Worm (Caenorhabditis elegans) whole organism, young adult: ENCODE data around the gene cysl-2.

Experiments
- B0261.1 ChIP-seq: sonication (generic microtip); optimal IDR thresholded peaks from 2 replicates; lab custom pipeline; 2016; ENCODE audit warnings: mild to moderate bottlenecking, missing genetic modification characterization, moderate library complexity, missing compliant biosample characterization
- C17E4.6 ChIP-seq: fragments of 200-800 bp; sonication (Bioruptor generic); IDR thresholded peaks from 2 replicates; pipeline ENCODE4 v1.3.6; 2022; ENCODE audit warnings: missing genetic modification reagents, missing genetic modification characterization, missing compliant biosample characterization
- F10E7.11 ChIP-seq: sonication (generic microtip); optimal IDR thresholded peaks from 2 replicates; lab custom pipeline; 2017; ENCODE audit warnings: mild to moderate bottlenecking, missing genetic modification characterization, moderate library complexity, missing compliant biosample characterization
- F22D6.2 ChIP-seq: sonication (generic microtip); optimal IDR thresholded peaks from 2 replicates; lab custom pipeline; 2016; ENCODE audit warnings: mild to moderate bottlenecking, missing genetic modification characterization, missing compliant biosample characterization
- F33H1.4 ChIP-seq: fragments of 200-800 bp; sonication (Bioruptor generic); IDR thresholded peaks from 2 replicates; pipeline ENCODE4 v1.3.6; 2022; ENCODE audit warnings: missing genetic modification reagents, missing genetic modification characterization, missing compliant biosample characterization
- T07F8.4 ChIP-seq: sonication (generic microtip); optimal IDR thresholded peaks from 2 replicates; lab custom pipeline; 2016; ENCODE audit warnings: mild to moderate bottlenecking, missing genetic modification characterization, moderate library complexity, missing compliant biosample characterization
- T26A5.8 ChIP-seq: sonication (generic microtip); optimal IDR thresholded peaks from 2 replicates; lab custom pipeline; 2016; ENCODE audit warnings: missing genetic modification characterization, missing compliant biosample characterization
- Y53F4B.3 ChIP-seq: fragments of 200-800 bp; sonication (Bioruptor generic); IDR thresholded peaks from 2 replicates; pipeline ENCODE4 v1.3.6; 2022; ENCODE audit warnings: missing genetic modification reagents, missing genetic modification characterization, missing compliant biosample characterization
- Y56A3A.18 ChIP-seq: fragments of 200-800 bp; sonication (Bioruptor generic); IDR thresholded peaks from 2 replicates; pipeline ENCODE4 v1.3.6; 2022; ENCODE audit warnings: missing genetic modification reagents, missing genetic modification characterization, missing compliant biosample characterization
- Y79H2A.3 ChIP-seq: fragments of 200-800 bp; sonication (Bioruptor generic); conservative IDR thresholded peaks from 2 replicates; pipeline ENCODE4 v1.3.6; 2022; ENCODE audit warnings: missing genetic modification reagents, missing genetic modification characterization, missing compliant biosample characterization
- ama-1 ChIP-seq, 3 experiments: fragments of 150-350 bp in 1 of 3; sonication (generic microtip) in 2 of 3; optimal IDR thresholded peaks; 2 replicates each; lab custom pipeline; 2014 to 2018; ENCODE audit warnings: missing biosample characterization in 2 of 3, missing genetic modification characterization in 2 of 3, missing genetic modification reagents in 2 of 3
- aptf-2 ChIP-seq: fragments of 200-800 bp; sonication (Bioruptor generic); conservative IDR thresholded peaks from 2 replicates; pipeline ENCODE4 v1.3.6; 2022; ENCODE audit warnings: missing genetic modification reagents, missing genetic modification characterization, missing compliant biosample characterization
- atf-7 ChIP-seq: sonication (generic microtip); optimal IDR thresholded peaks from 2 replicates; lab custom pipeline; 2017; ENCODE audit warnings: mild to moderate bottlenecking, missing genetic modification characterization, missing compliant biosample characterization
- attf-3 ChIP-seq: fragments of 200-800 bp; sonication (Bioruptor generic); conservative IDR thresholded peaks from 2 replicates; pipeline ENCODE4 v1.3.6; 2022; ENCODE audit warnings: missing genetic modification reagents, missing genetic modification characterization, missing compliant biosample characterization
- ceh-100 ChIP-seq: fragments of 200-800 bp; sonication (Bioruptor generic); IDR thresholded peaks from 2 replicates; pipeline ENCODE4 v1.3.6; 2022; ENCODE audit warnings: missing genetic modification reagents, missing genetic modification characterization, missing compliant biosample characterization
- ceh-27 ChIP-seq: fragments of 200-800 bp; sonication (Bioruptor generic); optimal IDR thresholded peaks from 2 replicates; lab custom pipeline; 2018; ENCODE audit warnings: mild to moderate bottlenecking, missing genetic modification characterization, moderate library complexity, missing compliant biosample characterization
- ceh-79 ChIP-seq: sonication (generic microtip); optimal IDR thresholded peaks from 2 replicates; lab custom pipeline; 2017; ENCODE audit warnings: mild to moderate bottlenecking, missing genetic modification characterization, missing compliant biosample characterization
- chd-7 ChIP-seq: sonication (generic microtip); optimal IDR thresholded peaks from 2 replicates; lab custom pipeline; 2016; ENCODE audit warnings: mild to moderate bottlenecking, missing genetic modification characterization, moderate library complexity, missing compliant biosample characterization
- dpff-1 ChIP-seq: sonication (generic microtip); optimal IDR thresholded peaks from 2 replicates; lab custom pipeline; 2017; ENCODE audit warnings: mild to moderate bottlenecking, missing genetic modification characterization, missing compliant biosample characterization
- egl-18 ChIP-seq: fragments of 200-800 bp; sonication (Bioruptor generic); IDR thresholded peaks from 2 replicates; pipeline ENCODE4 v1.3.6; 2022; ENCODE audit warnings: missing genetic modification reagents, missing genetic modification characterization, missing compliant biosample characterization
- egrh-3 ChIP-seq: fragments of 200-800 bp; sonication (Bioruptor generic); IDR thresholded peaks from 2 replicates; pipeline ENCODE4 v1.3.6; 2022; ENCODE audit warnings: missing genetic modification reagents, missing genetic modification characterization, missing compliant biosample characterization
- hlh-26 ChIP-seq: fragments of 200-800 bp; sonication (Bioruptor generic); conservative IDR thresholded peaks from 2 replicates; pipeline ENCODE4 v1.3.6; 2022; ENCODE audit warnings: missing genetic modification reagents, missing genetic modification characterization, missing compliant biosample characterization
- hmg-1.2 ChIP-seq: fragments of 200-800 bp; sonication (Bioruptor generic); IDR thresholded peaks from 2 replicates; pipeline ENCODE4 v1.3.6; 2022; ENCODE audit warnings: missing genetic modification reagents, missing genetic modification characterization, missing compliant biosample characterization
- lag-1 ChIP-seq: fragments of 200-800 bp; sonication (Bioruptor generic); IDR thresholded peaks from 2 replicates; pipeline ENCODE4 v1.3.6; 2022; ENCODE audit warnings: missing genetic modification reagents, missing genetic modification characterization, missing compliant biosample characterization
- lin-35 ChIP-seq, 3 experiments: fragments of 150-350 bp in 2 of 3; sonication (generic microtip) in 1 of 3; optimal IDR thresholded peaks; 2 replicates each; lab custom pipeline; 2014 to 2018; ENCODE audit warnings: missing biosample characterization in 3 of 3, missing genetic modification characterization in 3 of 3, missing genetic modification reagents in 3 of 3
- lin-40 ChIP-seq: sonication (generic microtip); optimal IDR thresholded peaks from 2 replicates; lab custom pipeline; 2016; ENCODE audit warnings: missing genetic modification characterization, mild to moderate bottlenecking, missing compliant biosample characterization, missing genotype, missing genetic modification reagents
- lin-54 ChIP-seq: fragments of 200-800 bp; sonication (Bioruptor generic); optimal IDR thresholded peaks from 2 replicates; lab custom pipeline; 2018; ENCODE audit warnings: mild to moderate bottlenecking, missing genetic modification characterization, missing compliant biosample characterization
- lsl-1 ChIP-seq: fragments of 200-800 bp; sonication (Bioruptor generic); optimal IDR thresholded peaks from 2 replicates; lab custom pipeline; 2018; ENCODE audit warnings: mild to moderate bottlenecking, missing genetic modification characterization, moderate library complexity, missing compliant biosample characterization
- lsy-27 ChIP-seq: sonication (generic microtip); optimal IDR thresholded peaks from 2 replicates; lab custom pipeline; 2017; ENCODE audit warnings: missing genetic modification characterization, mild to moderate bottlenecking, missing compliant biosample characterization, antibody characterized with exemption, missing genotype, borderline replicate concordance; ENCODE audit not compliant: insufficient read depth
- madf-10 ChIP-seq: sonication (generic microtip); optimal IDR thresholded peaks from 2 replicates; lab custom pipeline; 2016; ENCODE audit warnings: mild to moderate bottlenecking, missing genetic modification characterization, missing compliant biosample characterization
- madf-6 ChIP-seq: fragments of 200-800 bp; sonication (Bioruptor generic); IDR thresholded peaks from 2 replicates; pipeline ENCODE4 v1.3.6; 2022; ENCODE audit warnings: missing genetic modification reagents, missing genetic modification characterization, missing compliant biosample characterization
- mel-28 ChIP-seq: sonication (generic microtip); optimal IDR thresholded peaks from 2 replicates; lab custom pipeline; 2016; ENCODE audit warnings: borderline replicate concordance, mild to moderate bottlenecking, missing genetic modification characterization, missing compliant biosample characterization
- nfya-2 ChIP-seq: fragments of 200-800 bp; sonication (Bioruptor generic); IDR thresholded peaks from 2 replicates; pipeline ENCODE4 v1.3.6; 2022; ENCODE audit warnings: missing genetic modification reagents, missing genetic modification characterization, missing compliant biosample characterization
- nhr-179 ChIP-seq: sonication (generic microtip); optimal IDR thresholded peaks from 2 replicates; lab custom pipeline; 2016; ENCODE audit warnings: mild to moderate bottlenecking, missing genetic modification characterization, missing compliant biosample characterization
- nhr-90 ChIP-seq: sonication (generic microtip); optimal IDR thresholded peaks from 2 replicates; lab custom pipeline; 2016; ENCODE audit warnings: missing genotype, mild to moderate bottlenecking, missing genetic modification characterization, missing compliant biosample characterization
- rcor-1 ChIP-seq: fragments of 200-800 bp; sonication (Bioruptor generic); IDR thresholded peaks from 2 replicates; pipeline ENCODE4 v1.3.6; 2022; ENCODE audit warnings: missing genetic modification reagents, missing genetic modification characterization, missing compliant biosample characterization
- sdz-38 ChIP-seq: sonication (generic microtip); optimal IDR thresholded peaks from 2 replicates; lab custom pipeline; 2016; ENCODE audit warnings: missing genotype, missing genetic modification characterization, missing compliant biosample characterization
- sptf-2 ChIP-seq: fragments of 200-800 bp; sonication (Bioruptor generic); optimal IDR thresholded peaks from 2 replicates; lab custom pipeline; 2018; ENCODE audit warnings: mild to moderate bottlenecking, missing genetic modification characterization, missing compliant biosample characterization
- tbx-9 ChIP-seq: sonication (generic microtip); optimal IDR thresholded peaks from 2 replicates; lab custom pipeline; 2016; ENCODE audit warnings: borderline replicate concordance, missing genetic modification characterization, inconsistent platforms, missing compliant biosample characterization
- ztf-18 ChIP-seq: sonication (generic microtip); optimal IDR thresholded peaks from 2 replicates; lab custom pipeline; 2016; ENCODE audit warnings: missing genotype, mild to moderate bottlenecking, missing genetic modification characterization, missing compliant biosample characterization
- ztf-22 ChIP-seq: fragments of 200-800 bp; sonication (Bioruptor generic); optimal IDR thresholded peaks from 2 replicates; lab custom pipeline; 2018; ENCODE audit warnings: mild to moderate bottlenecking, missing genetic modification characterization, moderate library complexity, missing compliant biosample characterization

Gene cysl-2

DNA sequence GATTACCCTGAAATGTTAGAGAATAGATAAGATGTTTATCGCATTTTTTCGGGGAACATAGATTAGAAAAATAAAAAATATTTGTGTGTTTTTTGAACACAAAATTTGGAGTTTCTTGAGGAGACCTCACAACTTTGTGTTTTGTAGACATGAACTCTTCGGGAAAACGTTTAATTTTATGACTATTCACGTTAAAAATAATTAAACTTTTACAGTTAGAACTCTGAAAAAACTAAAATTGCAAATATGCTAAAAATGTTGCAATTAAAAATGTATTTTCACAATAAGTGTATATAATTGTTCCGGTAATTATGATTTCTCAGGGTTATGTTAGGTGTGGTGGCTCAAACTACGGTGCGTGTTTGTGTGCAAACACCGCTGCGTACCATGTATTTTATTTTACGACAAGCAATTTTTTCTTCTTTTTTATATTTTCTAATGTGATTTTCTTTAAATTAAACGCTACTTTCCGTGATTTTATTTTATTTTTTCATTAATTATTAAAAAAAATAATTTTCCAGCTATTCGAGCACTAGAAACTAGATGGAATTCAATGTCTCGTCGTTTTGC, 34.1 kb upstream of the cysl-2 start, which contains the start of the genes F57C2.5 and spat-1 (continued):
- no peak for TF ChIP-seq dpff-1

DNA sequence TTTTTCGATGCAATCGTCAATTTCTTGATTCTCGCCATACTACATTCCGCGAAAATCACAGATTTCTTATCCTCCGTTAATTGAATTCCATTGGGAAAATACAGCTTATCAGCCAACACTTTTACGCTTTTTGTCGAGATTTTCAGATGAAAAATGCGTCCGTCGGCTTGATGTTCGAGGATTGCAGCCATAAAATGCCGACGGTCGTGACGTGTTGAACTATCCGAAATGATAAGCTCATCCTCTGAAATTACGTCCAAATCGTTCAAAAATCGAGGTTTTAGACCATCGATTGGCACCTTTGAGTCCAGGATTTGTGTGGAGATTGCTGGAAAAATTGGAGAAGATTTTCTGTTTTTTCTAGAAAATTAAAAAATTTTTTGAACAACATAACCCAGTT, 32.9 kb upstream of the cysl-2 start:
- TF ChIP-seq ztf-22 (GFP tag; lab: Kevin White, UChicago) = no peak
- TF ChIP-seq lsl-1 (GFP tag; lab: Kevin White, UChicago) = no peak
- TF ChIP-seq hlh-26 = no peak
- TF ChIP-seq tbx-9 (tag; lab: Kevin White, UChicago) = no peak
- TF ChIP-seq lag-1 (GFP tag; lab: Robert Waterston, UW) = no peak
- no peak for TF ChIP-seq T26A5.8 (tag; lab: Kevin White, UChicago)
- TF ChIP-seq T07F8.4 = no peak
- TF ChIP-seq F22D6.2 (tag; lab: Kevin White, UChicago) = no peak
- TF ChIP-seq Y56A3A.18 (GFP tag; lab: Robert Waterston, UW) = no peak
- TF ChIP-seq attf-3 = no peak
- TF ChIP-seq Y53F4B.3 (GFP tag; lab: Robert Waterston, UW) = no peak
- TF ChIP-seq aptf-2 (GFP tag; lab: Robert Waterston, UW) = no peak
- no peak for TF ChIP-seq sptf-2 (GFP tag; lab: Kevin White, UChicago)
- TF ChIP-seq ama-1 (optimal IDR thresholded peaks at IDR 0.05; lab: Kevin White, UChicago) = no peak
- TF ChIP-seq ama-1 (GFP tag; optimal IDR thresholded peaks at IDR 0.05; lab: Kevin White, UChicago) = no peak
- no peak for TF ChIP-seq madf-10 (tag; lab: Kevin White, UChicago)
- no peak for TF ChIP-seq sdz-38 (tag; lab: Kevin White, UChicago)
- no peak for TF ChIP-seq nhr-90
- no peak for TF ChIP-seq C17E4.6 (GFP tag; lab: Robert Waterston, UW)

DNA sequence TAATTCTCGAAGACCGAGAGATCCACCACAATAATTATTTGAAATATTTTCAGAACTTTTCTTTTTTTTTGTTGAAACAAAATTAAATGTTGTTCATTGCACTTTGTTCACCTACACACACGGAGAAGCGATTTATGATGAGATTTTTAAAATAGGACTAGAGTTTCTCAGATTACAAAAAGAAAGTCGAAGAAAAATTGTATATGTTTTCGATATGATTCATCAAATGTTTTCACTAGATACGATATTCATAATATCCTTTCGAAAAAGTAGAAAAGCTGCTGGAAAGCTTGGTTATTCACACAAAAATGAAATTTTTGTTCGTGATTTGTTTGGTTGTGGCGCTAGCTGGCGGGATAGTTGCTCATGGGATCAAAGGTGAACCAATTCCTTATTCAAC, 30.8 kb upstream of the cysl-2 start, which contains the start of gene F57C2.4:
TSS of gene F57C2.4 (plus strand) at position 301 of the 400 bp plus-strand sequence.
- no peak for TF ChIP-seq chd-7 (tag; lab: Kevin White, UChicago)
- TF ChIP-seq madf-10 (tag; lab: Kevin White, UChicago) = no peak
- no peak for TF ChIP-seq Y56A3A.18 (GFP tag; lab: Robert Waterston, UW)
- no peak for TF ChIP-seq rcor-1 (GFP tag; lab: Robert Waterston, UW)
- no peak for TF ChIP-seq ceh-27 (GFP tag; lab: Kevin White, UChicago)
- TF ChIP-seq lin-54 = no peak
- TF ChIP-seq attf-3 = no peak
- TF ChIP-seq, all 124 proteins: peak for 0

DNA sequence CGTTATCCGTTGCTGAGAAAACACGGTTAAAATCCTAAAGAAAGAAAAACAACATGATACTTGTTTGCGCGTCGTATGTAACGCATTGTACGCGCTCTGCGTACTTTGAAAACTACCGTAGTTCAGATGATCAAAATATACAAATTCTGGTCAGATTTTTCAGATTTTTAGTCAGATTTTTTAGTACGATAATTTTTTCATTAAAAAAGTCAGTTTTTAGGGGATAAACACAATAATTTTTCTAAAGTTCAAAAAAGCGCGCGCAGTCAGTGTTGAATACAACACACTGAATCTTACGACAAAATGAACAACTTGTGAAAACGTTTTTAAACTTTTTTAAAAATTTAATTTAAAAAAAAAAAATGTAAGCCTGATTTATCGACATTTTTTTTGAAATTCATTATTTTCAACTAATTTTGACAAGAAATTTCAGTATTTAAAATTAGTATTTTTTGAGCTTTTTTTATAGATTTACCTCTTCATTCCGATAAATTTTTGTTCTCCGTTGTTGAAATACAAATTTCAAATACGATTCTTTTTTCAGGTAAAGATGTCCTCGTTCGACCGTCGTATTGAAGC, 29.5 kb upstream of the cysl-2 start, which contains the start of gene pot-2:
TSS of gene pot-2 (plus strand) at position 529 of the 579 bp plus-strand sequence.
- TF ChIP-seq Y79H2A.3 (GFP tag; lab: Robert Waterston, UW) (no peak), egrh-3 (GFP tag; lab: Robert Waterston, UW) (no peak), atf-7 (tag; lab: Kevin White, UChicago) (no peak), ceh-27 (GFP tag; lab: Kevin White, UChicago) (no peak), madf-6 (GFP tag; lab: Robert Waterston, UW) (peak; percentile 80), F10E7.11 (no peak), F33H1.4 (GFP tag; lab: Robert Waterston, UW) (0 out of 2 replicates have a peak, but pooled peaks have one; percentile 17), egl-18 (GFP tag; lab: Robert Waterston, UW) (no peak), lin-40 (tag; lab: Kevin White, UChicago) (no peak), ceh-100 (no peak), ztf-18 (no peak), ceh-79 (tag; lab: Kevin White, UChicago) (no peak), lsy-27 (tag; lab: Kevin White, UChicago) (no peak), tbx-9 (tag; lab: Kevin White, UChicago) (no peak), nfya-2 (GFP tag; lab: Robert Waterston, UW) (no peak), madf-10 (tag; lab: Kevin White, UChicago) (no peak), Y53F4B.3 (GFP tag; lab: Robert Waterston, UW) (no peak), lin-54 (peak; percentile 26), lin-35 (GFP tag; optimal IDR thresholded peaks at IDR 0.05; lab: Kevin White, UChicago) (no peak), nhr-179 (tag; lab: Kevin White, UChicago) (no peak), hmg-1.2 (no peak), B0261.1 (tag; lab: Kevin White, UChicago) (no peak), sptf-2 (GFP tag; lab: Kevin White, UChicago) (no peak), mel-28 (tag; lab: Kevin White, UChicago) (no peak)
